Worm (Caenorhabditis elegans) whole organism, young adult: ENCODE results near the gene sas-7.

Source experiments
- F33H1.4 ChIP-seq: fragments of 200-800 bp; sonication (Bioruptor generic); IDR thresholded peaks from 2 replicates; pipeline ENCODE4 v1.3.6; 2022; ENCODE audit warnings: missing genetic modification reagents, missing genetic modification characterization, missing compliant biosample characterization
- unc-62 ChIP-seq: fragments of 150-350 bp; optimal IDR thresholded peaks from 2 replicates; lab custom pipeline; 2014; ENCODE audit warnings: missing biosample characterization, missing genetic modification reagents, missing genetic modification characterization

ce11 chrIII:10294837-10295236 lies 26.0 kb upstream of the sas-7 start, which contains the start of gene vglu-2:
- TF ChIP-seq unc-62 (GFP tag; lab: Kevin White, UChicago) (no peak), F33H1.4 (GFP tag; lab: Robert Waterston, UW) (no peak)
